Worm (Caenorhabditis elegans) whole organism, dauer: Measurements from ENCODE around the gene nifk-1.

Experiments used
- unc-62 ChIP-seq: sonication (generic microtip); optimal IDR thresholded peaks from 2 replicates; lab custom pipeline; 2017; ENCODE audit warnings: missing biosample characterization, missing genetic modification reagents, missing genetic modification characterization

Gene nifk-1

DNA sequence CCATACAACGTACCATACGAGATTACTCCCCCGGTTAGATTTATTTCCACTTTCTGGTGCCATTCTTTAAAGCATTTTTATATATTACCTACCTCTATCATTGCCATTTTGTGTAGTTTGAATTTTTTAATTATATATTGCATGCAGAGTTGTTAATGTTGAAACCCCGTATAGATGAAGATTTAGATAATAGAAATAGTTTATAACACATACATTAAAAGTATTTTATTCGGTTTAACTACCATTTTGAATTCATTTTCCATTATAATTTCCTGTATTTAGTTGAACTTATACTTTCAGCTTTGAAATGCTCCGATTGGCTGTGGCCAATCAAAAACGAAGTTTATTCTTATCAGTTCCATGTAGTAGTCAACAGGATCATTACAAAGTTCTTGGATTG lies 4.7 kb upstream of the nifk-1 start, which contains the start of gene dnj-18:
dnj-18 (plus strand) TSS at position 301 of the 400 bp plus-strand sequence.
- no peak for TF ChIP-seq unc-62

DNA sequence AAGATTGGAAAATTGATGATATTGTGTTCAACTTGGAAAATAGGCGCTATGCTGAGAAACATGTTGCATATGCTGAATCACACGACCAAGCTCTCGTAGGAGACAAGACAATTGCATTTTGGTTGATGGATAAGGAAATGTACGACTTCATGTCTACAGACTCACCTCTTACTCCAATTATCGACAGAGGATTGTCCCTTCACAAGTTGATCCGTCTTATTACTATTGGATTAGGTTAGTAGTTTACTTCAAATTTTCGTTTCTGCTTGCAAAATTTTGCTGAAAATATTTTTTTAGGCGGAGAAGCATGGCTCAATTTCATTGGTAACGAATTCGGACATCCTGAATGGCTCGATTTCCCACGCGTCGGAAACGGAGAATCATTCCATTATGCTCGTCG lies 3.8 kb upstream of the nifk-1 start:
- TF ChIP-seq unc-62 = no peak

DNA sequence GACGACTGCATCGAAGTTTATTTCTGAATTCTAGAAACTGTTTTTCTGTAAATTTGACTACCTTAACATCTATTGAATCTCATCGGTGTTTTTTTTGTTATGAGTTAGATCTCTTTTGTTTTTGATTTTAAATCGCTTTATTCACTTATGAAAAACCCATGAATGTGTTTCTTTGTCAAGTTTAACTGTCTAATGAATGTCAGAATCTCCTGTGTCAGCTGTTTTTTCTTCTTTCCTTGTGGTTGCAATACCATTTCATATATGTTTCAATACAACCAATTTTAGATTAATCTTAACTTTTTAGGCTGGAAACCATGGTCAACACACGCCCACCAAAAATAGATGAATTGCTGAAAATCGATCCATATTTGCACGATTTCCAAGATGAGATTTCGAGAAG lies 1.9 kb upstream of the nifk-1 start, which contains the start of gene T04A8.7:
T04A8.7 (plus strand) TSS at position 301 of the 400 bp plus-strand sequence.
- no peak for TF ChIP-seq unc-62

DNA sequence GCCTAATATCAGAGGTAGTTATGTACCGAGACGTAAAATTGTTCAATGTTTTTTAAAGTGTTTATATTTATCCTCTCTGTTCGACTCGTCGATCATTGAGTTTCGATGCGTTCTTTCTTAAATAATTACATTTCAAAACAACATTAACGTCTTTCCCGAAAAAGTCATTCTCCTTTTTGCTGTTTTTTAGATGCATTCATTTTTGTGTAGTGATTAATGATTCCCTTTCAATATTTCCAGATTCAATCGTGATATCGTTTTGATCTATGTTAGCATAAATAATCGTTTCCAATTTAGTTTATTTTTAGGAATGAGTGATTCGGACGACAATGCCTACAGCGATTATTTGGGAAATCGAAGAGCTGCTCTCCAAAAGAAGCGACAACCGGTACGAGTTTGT lies 588 bp upstream of the nifk-1 start, which contains the start of gene T04A8.8:
T04A8.8 (plus strand) TSS at position 301 of the 400 bp plus-strand sequence.
- TF ChIP-seq unc-62 = no peak

ce11 chrIII:4689595-4689994 lies 3.5 kb downstream of the nifk-1 start:
- no peak for TF ChIP-seq unc-62

- no peak for TF ChIP-seq unc-62
Observed at ce11 chrIII:4688965-4689364, 4.1 kb downstream of the nifk-1 start, which contains the start of gene ppat-1. ppat-1 (plus strand) TSS chrIII:4689280.

DNA sequence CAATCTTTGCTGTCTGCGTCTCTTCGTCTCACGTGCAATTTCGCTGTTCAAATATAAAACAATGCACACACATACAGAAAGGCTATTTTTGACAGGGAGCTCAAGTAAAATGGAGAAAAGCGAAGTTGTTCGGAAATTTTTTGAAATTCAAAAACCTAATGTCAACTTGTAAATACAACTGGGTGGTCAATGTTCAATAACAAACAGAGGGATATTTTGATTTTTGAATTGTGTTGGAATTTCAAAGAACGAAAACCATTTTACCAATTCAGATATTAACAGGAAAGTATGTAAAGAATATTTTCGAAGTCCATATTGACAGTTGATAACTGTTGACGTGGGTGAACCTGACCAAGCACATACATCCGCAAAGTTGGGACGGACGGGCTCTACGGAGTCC lies 4.8 kb downstream of the nifk-1 start, which contains the start of gene tag-243:
tag-243 (minus strand) TSS at position 101 of the 400 bp plus-strand sequence.
- no peak for TF ChIP-seq unc-62

DNA sequence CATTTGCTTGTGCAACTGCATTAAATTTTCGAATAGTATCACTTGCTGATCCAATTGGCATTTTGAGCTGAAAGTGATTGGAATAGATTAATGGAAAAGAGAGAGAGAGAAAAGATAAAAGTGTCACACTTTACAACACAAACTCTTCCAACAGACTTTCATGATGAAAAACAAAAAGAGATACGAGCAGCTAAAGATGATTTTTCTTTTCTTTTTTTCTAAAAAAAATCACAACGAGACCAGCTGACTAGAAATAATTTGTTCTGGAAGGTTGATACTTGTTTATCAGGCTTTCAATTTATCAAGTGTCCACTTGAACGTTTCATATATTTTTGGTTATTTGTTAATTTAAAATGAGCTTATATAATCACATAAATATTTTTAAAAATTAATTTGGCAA lies 6.0 kb downstream of the nifk-1 start:
- no peak for TF ChIP-seq unc-62

DNA sequence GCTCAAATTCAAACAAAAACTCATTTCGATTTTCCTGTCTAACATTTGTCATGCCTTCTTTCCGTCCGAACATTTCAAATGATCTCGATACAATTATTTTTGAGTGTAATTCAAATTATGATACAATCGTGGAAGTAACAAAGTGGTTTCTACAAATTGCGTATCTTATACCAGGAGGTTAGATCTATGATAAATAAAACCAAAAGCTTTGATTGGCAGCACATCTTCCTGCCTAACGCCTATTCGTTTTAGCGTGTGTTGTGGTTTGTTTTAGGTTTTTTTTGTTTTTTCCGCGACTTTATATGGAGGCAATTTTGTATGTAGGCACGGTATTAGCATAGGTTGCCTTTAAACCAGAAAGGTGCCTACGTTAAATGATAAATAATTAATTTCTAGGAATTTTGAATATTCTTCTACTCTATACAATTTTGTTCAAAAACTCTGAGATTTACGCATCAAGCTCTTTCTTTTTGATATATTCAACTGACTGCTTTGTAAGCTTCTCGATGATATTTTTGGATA lies 13.1 kb downstream of the nifk-1 start, which contains the start of gene srg-11:
srg-11 (plus strand) TSS at position 51 of the 522 bp plus-strand sequence.
- no peak for TF ChIP-seq unc-62

DNA sequence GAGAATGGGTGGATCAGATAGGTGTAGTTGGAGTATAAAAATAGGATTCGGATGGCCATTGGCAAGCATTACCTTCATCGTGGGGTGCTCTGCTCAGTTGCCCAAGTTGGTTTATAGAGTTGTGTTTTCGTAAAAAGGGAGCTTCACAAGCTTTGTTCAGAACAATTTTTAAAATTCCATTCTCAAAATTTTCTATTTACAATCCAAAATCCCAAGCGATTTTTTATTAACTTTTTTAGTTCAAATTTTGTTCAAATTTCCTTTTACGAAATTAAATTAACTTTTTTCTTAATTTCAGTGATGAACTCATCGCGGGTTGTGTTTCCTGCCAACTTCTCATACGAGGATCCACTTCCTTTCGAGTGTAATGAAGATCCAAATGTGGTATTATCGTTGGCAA lies 15.6 kb downstream of the nifk-1 start, which contains the start of gene srg-10:
srg-10 (plus strand) TSS at position 301 of the 400 bp plus-strand sequence.
- no peak for TF ChIP-seq unc-62

DNA sequence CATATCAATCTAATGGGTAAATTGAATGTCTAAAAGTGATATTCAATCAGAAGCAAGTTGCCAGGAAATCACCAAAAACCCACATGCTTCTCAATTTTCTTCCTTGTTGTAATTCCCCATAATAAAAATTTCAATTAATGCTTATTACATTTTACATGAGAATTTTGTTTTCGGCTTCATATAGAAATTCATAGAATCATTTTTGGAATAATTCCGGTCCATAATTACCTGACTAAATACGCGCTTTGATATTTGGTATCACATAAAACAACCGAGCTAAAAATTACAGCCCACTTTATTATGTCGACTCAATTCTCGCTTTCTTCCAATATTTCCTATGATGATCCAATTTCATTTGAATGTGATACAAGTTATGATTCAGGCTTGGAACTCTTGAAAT lies 21.2 kb downstream of the nifk-1 start, which contains the start of gene srg-13:
srg-13 (plus strand) TSS at position 301 of the 400 bp plus-strand sequence.
- TF ChIP-seq unc-62 = no peak

DNA sequence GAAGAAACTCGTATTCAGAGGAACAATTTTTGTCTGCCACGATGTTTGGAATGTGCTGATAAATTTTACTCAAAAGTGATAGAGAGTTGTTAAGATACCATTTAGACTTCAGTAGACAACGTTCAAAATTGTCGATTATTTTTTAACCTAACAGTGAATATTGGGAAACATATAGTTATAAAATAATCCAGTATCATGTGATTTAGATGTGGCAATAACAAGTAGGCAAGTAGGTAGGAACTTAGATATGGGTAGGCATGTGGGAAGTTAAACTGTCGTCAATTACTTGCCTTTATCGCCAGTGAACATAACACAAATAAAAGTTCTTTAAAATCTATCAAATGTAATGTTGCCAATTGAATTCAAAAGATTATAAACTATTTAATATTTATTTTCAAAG lies 21.6 kb downstream of the nifk-1 start, which contains the start of gene T23F11.11:
T23F11.11 (minus strand) TSS at position 101 of the 400 bp plus-strand sequence.
- TF ChIP-seq unc-62 = no peak

ce11 chrIII:4668073-4668472 lies 25.0 kb downstream of the nifk-1 start:
- no peak for TF ChIP-seq unc-62

DNA sequence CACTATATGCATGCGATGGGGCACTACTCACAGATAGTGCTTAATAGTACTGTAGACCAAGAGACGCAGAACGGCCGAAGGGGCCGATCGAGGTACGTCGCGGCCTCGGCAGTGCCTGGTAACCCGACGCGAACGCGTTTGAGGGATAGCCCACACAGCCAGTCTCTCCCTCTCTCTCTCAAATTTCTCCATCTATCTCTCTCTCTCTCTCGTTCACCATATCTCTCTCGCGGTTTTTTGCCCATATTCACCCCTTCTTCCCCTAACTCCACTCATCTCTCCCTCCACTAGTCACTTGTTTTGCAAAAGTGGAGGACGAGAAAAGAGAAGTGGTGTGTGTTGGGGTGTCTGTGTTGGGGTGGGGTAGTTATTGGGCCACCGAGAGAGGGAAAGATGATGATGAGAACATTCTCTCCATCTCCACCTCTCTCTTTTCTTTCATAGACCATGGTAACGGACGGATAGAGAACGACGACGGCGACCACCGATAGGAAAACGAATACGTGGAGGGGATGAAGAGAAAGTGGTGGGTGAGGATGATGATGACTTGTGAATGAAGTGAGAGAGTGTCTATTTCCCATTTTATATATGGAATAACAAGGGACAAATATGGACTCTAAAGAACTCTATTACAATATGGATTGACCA lies 26.2 kb downstream of the nifk-1 start:
- TF ChIP-seq unc-62 = no peak

- TF ChIP-seq unc-62 = no peak
Observed at ce11 chrIII:4665272-4665671, 27.8 kb downstream of the nifk-1 start, which contains the start of gene T23F11.4. T23F11.4 (minus strand) TSS chrIII:4665372.

- TF ChIP-seq unc-62 = no peak
Observed at ce11 chrIII:4659426-4659825, 33.7 kb downstream of the nifk-1 start.

- TF ChIP-seq unc-62 = no peak
Observed at ce11 chrIII:4658384-4658844, 34.7 kb downstream of the nifk-1 start, which contains the start of gene cdka-1. cdka-1 (plus strand) TSS chrIII:4658794.

DNA sequence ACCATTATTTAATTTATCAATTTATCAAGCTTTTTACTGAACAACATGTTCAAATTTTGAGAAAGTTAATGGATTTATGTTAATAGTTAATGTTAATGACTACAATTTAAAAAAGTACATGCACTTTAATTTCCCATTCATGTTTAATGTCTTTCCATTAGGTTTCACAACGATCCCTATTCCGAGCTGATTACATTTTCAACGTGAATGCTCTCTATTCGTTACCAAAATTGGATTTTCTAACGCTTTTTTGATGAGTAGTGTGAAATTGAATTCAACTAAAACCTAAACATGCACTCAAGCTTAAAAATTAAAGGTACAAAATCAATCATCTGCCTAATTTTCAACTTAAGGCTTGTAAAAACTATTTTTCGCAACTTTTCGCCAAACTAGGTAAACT lies 35.7 kb downstream of the nifk-1 start:
- no peak for TF ChIP-seq unc-62
